Worm (Caenorhabditis elegans) whole organism, L3 larva: Measurements from ENCODE around the gene npp-26.

Source experiments
- aly-2 ChIP-seq: fragments of 150-350 bp; optimal IDR thresholded peaks from 2 replicates; lab custom pipeline; 2014; ENCODE audit warnings: missing biosample characterization, missing genetic modification characterization
- ceh-28 ChIP-seq: fragments of 150-350 bp; optimal IDR thresholded peaks from 2 replicates; lab custom pipeline; 2014; ENCODE audit warnings: missing biosample characterization, missing genetic modification reagents, missing genetic modification characterization
- ceh-9 ChIP-seq: sonication (generic microtip); optimal IDR thresholded peaks from 2 replicates; lab custom pipeline; 2018; ENCODE audit warnings: missing biosample characterization, missing genetic modification characterization
- daf-12 ChIP-seq: fragments of 150-350 bp; optimal IDR thresholded peaks from 2 replicates; lab custom pipeline; 2014; ENCODE audit warnings: missing biosample characterization, missing genetic modification reagents, missing genetic modification characterization
- egl-5 ChIP-seq: fragments of 150-350 bp; optimal IDR thresholded peaks from 2 replicates; lab custom pipeline; 2017; ENCODE audit warnings: missing biosample characterization, missing genetic modification reagents, missing genetic modification characterization, inconsistent platforms
- elt-2 ChIP-seq: sonication (generic microtip); optimal IDR thresholded peaks from 2 replicates; lab custom pipeline; 2016; ENCODE audit warnings: missing genetic modification reagents, mild to moderate bottlenecking, missing genetic modification characterization, missing compliant biosample characterization
- eor-1 ChIP-seq, 2 experiments: fragments of 150-350 bp; optimal IDR thresholded peaks; 2 replicates each; lab custom pipeline; 2014 to 2018; ENCODE audit warnings: missing biosample characterization in 2 of 2, missing genetic modification characterization in 2 of 2
- jun-1 ChIP-seq: fragments of 150-350 bp; optimal IDR thresholded peaks from 2 replicates; lab custom pipeline; 2014; ENCODE audit warnings: missing biosample characterization, missing genetic modification reagents, missing genetic modification characterization
- nhr-11 ChIP-seq: fragments of 150-350 bp; optimal IDR thresholded peaks from 2 replicates; lab custom pipeline; 2014; ENCODE audit warnings: missing biosample characterization, missing genetic modification characterization
- nhr-12 ChIP-seq: fragments of 150-350 bp; optimal IDR thresholded peaks from 2 replicates; lab custom pipeline; 2014; ENCODE audit warnings: missing biosample characterization, missing genetic modification characterization
- nhr-237 ChIP-seq: fragments of 150-350 bp; optimal IDR thresholded peaks from 2 replicates; lab custom pipeline; 2014; ENCODE audit warnings: missing biosample characterization, missing genetic modification characterization
- nhr-28 ChIP-seq: fragments of 150-350 bp; optimal IDR thresholded peaks from 2 replicates; lab custom pipeline; 2014; ENCODE audit warnings: missing biosample characterization, missing genetic modification characterization
- nhr-43 ChIP-seq: sonication (generic microtip); optimal IDR thresholded peaks from 2 replicates; lab custom pipeline; 2016; ENCODE audit warnings: mild to moderate bottlenecking, missing genetic modification characterization, missing compliant biosample characterization; ENCODE audit not compliant: poor library complexity, severe bottlenecking
- nhr-77 ChIP-seq: fragments of 150-350 bp; optimal IDR thresholded peaks from 2 replicates; lab custom pipeline; 2014; ENCODE audit warnings: missing biosample characterization, missing genetic modification characterization
- pha-4 ChIP-seq: fragments of 150-350 bp; optimal IDR thresholded peaks from 2 replicates; lab custom pipeline; 2014; ENCODE audit warnings: missing biosample characterization, missing genetic modification reagents, missing genetic modification characterization
- zag-1 ChIP-seq: fragments of 150-350 bp; optimal IDR thresholded peaks from 2 replicates; lab custom pipeline; 2014; ENCODE audit warnings: missing biosample characterization, missing genetic modification characterization
- ztf-11 ChIP-seq: fragments of 150-350 bp; optimal IDR thresholded peaks from 2 replicates; lab custom pipeline; 2014; ENCODE audit warnings: missing biosample characterization, missing genetic modification characterization

The npp-26 gene

DNA sequence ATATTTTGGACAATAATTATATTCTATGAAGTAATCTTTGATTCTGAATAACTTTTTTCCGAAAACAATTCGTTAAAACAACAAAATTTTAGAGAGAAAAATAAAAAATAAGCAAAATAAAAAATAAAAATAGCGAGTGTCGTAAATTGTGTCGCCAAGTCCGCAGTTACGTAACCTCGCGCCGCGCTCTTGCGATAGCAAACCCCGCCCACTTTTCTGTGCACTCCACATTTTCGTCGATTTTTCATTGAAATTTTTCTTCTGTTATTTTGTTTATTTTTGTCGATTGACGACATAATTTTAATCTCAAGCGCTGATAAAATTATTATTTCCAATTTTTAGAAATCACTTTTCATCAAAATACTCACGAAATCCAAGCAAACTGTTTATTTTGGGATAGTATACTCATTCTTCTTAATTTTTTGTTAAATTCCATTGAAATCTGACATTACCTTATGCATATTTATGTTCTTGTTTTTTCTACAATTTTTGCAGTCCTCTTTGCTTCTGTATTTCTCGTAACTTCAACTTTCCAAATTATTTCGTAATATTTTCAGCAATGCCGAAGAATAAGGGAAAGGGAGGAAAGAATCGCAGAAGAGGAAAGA, 46.0 kb downstream of the npp-26 start, which contains the start of gene eif-1.A (continued):
- TF ChIP-seq egl-5 (tag; lab: Kevin White, UChicago) (no peak), nhr-28 (tag; lab: Kevin White, UChicago) (no peak), eor-1 (tag; optimal IDR thresholded peaks at IDR 0.05; lab: Kevin White, UChicago) (no peak), ceh-9 (no peak), elt-2 (tag; lab: Kevin White, UChicago) (peak; percentile 11), aly-2 (tag; lab: Kevin White, UChicago) (no peak), nhr-77 (no peak), pha-4 (tag; lab: Kevin White, UChicago) (no peak)

DNA sequence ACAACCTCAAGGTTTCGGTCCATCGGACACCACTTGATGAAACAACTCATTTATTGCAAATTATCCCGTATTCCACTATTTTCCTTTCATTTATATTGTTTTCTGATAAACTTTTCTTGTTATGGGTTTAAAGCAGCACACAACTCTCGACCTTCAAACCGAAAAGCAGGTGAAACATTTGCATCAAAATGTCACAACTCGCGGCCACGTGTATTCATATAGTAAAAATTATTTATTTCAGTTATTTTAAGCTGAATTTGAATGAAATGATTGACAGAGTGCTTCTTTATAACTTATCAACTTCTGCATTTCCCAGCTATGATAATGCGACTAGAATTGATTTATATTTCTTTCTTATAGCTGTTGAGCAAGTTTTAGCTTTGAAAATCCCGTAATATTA, 47.3 kb downstream of the npp-26 start, which contains the start of gene srw-95:
Gene srw-95 (plus strand): TSS at position 213 of the 400 bp plus-strand sequence.
- TF ChIP-seq jun-1 (tag; lab: Kevin White, UChicago): no peak
- TF ChIP-seq zag-1 (tag; lab: Kevin White, UChicago): no peak
- no peak for TF ChIP-seq nhr-43

DNA sequence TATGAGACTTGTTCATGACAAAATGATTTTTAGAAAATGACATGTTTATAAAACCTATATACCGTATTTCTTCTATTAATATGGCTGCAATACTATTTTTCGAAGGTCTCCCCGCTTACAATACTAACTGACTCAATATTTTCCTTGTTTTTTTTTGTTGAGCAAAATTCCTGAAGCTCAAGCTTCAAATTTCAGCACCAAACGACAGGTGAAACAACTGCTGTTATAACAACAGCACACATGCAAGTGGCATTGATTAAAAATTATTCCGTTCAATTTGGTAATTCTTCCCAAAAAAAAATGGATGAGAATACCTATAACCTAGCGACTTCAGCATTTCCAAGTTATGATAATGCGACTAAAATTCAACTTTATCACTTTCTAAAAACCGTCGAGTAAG, 49.7 kb downstream of the npp-26 start, which contains the start of gene srw-94:
Gene srw-94 (plus strand): TSS at position 301 of the 400 bp plus-strand sequence.
- TF ChIP-seq nhr-12 (tag; lab: Kevin White, UChicago) (no peak), nhr-77 (no peak), ztf-11 (tag; lab: Kevin White, UChicago) (no peak), nhr-11 (tag; lab: Kevin White, UChicago) (no peak), daf-12 (tag; lab: Kevin White, UChicago) (no peak), nhr-237 (no peak), ceh-28 (tag; lab: Kevin White, UChicago) (no peak)
